Fruit fly (Drosophila melanogaster): ENCODE results near the gene CG14684.

The CG14684 gene

DNA sequence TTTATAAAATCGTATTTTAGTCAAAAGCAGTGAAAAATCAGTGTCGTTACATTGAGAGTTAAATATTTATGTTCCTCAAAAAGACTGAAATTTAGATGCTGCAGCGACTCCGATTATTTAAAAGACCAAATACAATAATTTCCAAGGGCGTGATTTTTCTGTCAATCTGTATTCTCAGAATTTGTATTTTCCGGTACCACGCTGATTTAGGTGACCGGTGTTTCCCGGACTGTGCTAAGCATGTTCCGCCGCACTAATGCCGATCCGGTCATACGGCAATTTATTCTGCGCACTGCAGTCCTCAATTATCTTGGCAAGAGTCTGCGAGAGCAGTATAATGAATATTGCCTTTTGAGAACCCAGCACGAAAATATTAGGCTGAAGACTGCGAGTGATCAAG, at the start of gene CG14684, which contains the start of gene CG31467:
Gene CG14684, plus strand, starts transcription at position 212 of the 400 bp plus-strand sequence.
Gene CG31467, minus strand, starts transcription at position 101 of the 400 bp plus-strand sequence.
- TF ChIP-seq Dfd (GFP tag; optimal IDR thresholded peaks at IDR 0.05), result no peak
- no peak for TF ChIP-seq lola (GFP tag; optimal IDR thresholded peaks at IDR 0.05)
- TF ChIP-seq Rel (GFP tag; optimal IDR thresholded peaks at IDR 0.05), result no peak
- TF ChIP-seq Rel (tag; optimal IDR thresholded peaks at IDR 0.05), result no peak
- no peak for TF ChIP-seq dsf (GFP tag; optimal IDR thresholded peaks at IDR 0.05; ENCODE audit: borderline replicate concordance)
- no peak for TF ChIP-seq fru (GFP tag; optimal IDR thresholded peaks at IDR 0.05)
- TF ChIP-seq woc (GFP tag; optimal IDR thresholded peaks at IDR 0.05), result no peak
- TF ChIP-seq Jra (GFP tag; optimal IDR thresholded peaks at IDR 0.05), result no peak
- no peak for TF ChIP-seq Dif (GFP tag; optimal IDR thresholded peaks at IDR 0.05; ENCODE audit: partially characterized antibody)
- no peak for TF ChIP-seq N (GFP tag; optimal IDR thresholded peaks at IDR 0.05)

DNA sequence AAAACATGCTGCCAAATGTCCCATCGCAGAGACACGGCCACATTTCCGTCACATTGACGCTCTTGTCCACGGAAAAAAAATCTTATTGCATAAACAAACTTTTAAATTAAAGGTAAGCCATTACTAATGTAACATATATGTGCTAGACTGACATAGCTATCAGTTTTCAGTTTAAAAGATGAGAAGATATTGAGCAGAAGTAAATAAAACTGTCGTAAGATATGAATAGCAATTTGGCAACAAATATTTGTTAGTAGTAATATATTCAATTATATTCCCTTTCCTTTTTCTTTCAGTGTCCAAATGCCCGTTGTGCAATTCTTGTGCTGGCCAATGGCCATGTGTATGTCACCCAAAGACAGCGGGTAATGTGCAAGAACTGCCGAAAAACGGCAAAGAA, 48.0 kb upstream of the CG14684 start:
- no peak for TF ChIP-seq CG32264 (GFP tag; optimal IDR thresholded peaks at IDR 0.05)
- TF ChIP-seq OdsH (GFP tag; optimal IDR thresholded peaks at IDR 0.05), result peak; percentile 17
- TF ChIP-seq h (GFP tag; optimal IDR thresholded peaks at IDR 0.05), result peak; percentile 26
- no peak for TF ChIP-seq Rel (GFP tag; optimal IDR thresholded peaks at IDR 0.05)
- no peak for TF ChIP-seq Rel (tag; optimal IDR thresholded peaks at IDR 0.05)
- TF ChIP-seq HLH106 (tag; optimal IDR thresholded peaks at IDR 0.05), result peak; percentile 25
- TF ChIP-seq GATAd (GFP tag; optimal IDR thresholded peaks at IDR 0.05), result no peak
- TF ChIP-seq fru (GFP tag; optimal IDR thresholded peaks at IDR 0.05), result peak; percentile 10
- TF ChIP-seq foxo (GFP tag; optimal IDR thresholded peaks at IDR 0.05), result peak in 1 of 2 experiments; percentile 30

DNA sequence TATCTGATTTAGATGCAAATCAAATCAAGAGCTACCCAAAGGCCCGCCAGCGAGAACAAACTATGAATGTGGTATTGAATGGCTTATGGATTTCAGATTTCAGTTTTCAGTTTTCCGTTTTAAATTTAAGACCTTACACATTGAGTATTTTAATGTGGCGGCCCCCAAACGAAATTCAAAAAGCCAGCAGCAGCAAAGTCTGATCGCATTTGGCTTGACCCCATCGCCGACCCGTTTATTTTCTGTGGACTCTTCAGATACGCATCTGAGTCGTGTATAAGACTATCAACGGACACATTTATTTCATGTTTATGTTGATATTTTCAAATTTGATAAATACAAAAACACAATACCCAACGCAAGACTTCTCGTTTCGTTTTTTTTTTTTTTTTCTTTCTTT, 47.2 kb upstream of the CG14684 start:
- no peak for TF ChIP-seq br (GFP tag; optimal IDR thresholded peaks at IDR 0.05)
- no peak for TF ChIP-seq foxo (GFP tag; optimal IDR thresholded peaks at IDR 0.05)
- no peak for TF ChIP-seq OdsH (GFP tag; optimal IDR thresholded peaks at IDR 0.05)
- no peak for TF ChIP-seq jim (GFP tag; optimal IDR thresholded peaks at IDR 0.05)
- no peak for TF ChIP-seq dmrt93B (GFP tag; optimal IDR thresholded peaks at IDR 0.05)
- TF ChIP-seq HLH106 (tag; optimal IDR thresholded peaks at IDR 0.05), result no peak
- TF ChIP-seq rgr (GFP tag; optimal IDR thresholded peaks at IDR 0.05), result no peak
- no peak for TF ChIP-seq Hr78 (GFP tag; optimal IDR thresholded peaks at IDR 0.05)
- no peak for TF ChIP-seq Abd-B (GFP tag; optimal IDR thresholded peaks at IDR 0.05)
- TF ChIP-seq Sp1 (GFP tag; optimal IDR thresholded peaks at IDR 0.05), result no peak
- TF ChIP-seq CrebA (GFP tag; optimal IDR thresholded peaks at IDR 0.05; ENCODE audit: borderline replicate concordance), result no peak
- TF ChIP-seq Rel (GFP tag; optimal IDR thresholded peaks at IDR 0.05), result no peak
- no peak for TF ChIP-seq Rel (tag; optimal IDR thresholded peaks at IDR 0.05)
- no peak for TF ChIP-seq Mio (GFP tag; optimal IDR thresholded peaks at IDR 0.05)
- no peak for TF ChIP-seq sage (GFP tag; optimal IDR thresholded peaks at IDR 0.05)

DNA sequence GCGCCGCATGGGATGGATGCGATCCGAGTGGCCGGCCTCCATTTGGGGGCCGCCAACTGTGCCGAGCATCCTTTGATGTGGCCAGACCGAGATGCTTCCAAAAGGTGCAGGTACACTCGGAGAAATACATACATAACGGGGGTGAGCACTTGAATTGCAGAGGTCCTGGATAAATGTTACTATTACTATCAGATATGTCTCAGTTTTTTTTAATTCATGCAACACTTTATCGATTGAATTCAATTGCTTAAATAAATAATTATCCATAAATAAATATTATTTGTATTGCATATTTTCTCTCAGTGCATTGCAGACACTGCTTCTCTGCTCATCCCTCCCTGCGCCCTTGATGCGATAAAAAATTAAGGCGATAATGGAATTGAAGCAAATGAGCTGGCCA, 45.7 kb upstream of the CG14684 start:
- TF ChIP-seq sage (GFP tag; optimal IDR thresholded peaks at IDR 0.05) (peak; percentile 42), Sp1 (GFP tag; optimal IDR thresholded peaks at IDR 0.05) (peak; percentile 72), psq (GFP tag; optimal IDR thresholded peaks at IDR 0.05) (peak; percentile 51), OdsH (GFP tag; optimal IDR thresholded peaks at IDR 0.05) (peak; percentile 72), dmrt93B (GFP tag; optimal IDR thresholded peaks at IDR 0.05) (peak; percentile 46), CG9705 (GFP tag; optimal IDR thresholded peaks at IDR 0.05) (peak; percentile 27), woc (GFP tag; optimal IDR thresholded peaks at IDR 0.05) (peak; percentile 35), br (GFP tag; optimal IDR thresholded peaks at IDR 0.05) (peak; percentile 32), Hnf4 (GFP tag; optimal IDR thresholded peaks at IDR 0.05) (peak; percentile 33), rgr (GFP tag; optimal IDR thresholded peaks at IDR 0.05) (peak; percentile 69), HLH106 (tag; optimal IDR thresholded peaks at IDR 0.05) (peak; percentile 72), foxo (GFP tag; optimal IDR thresholded peaks at IDR 0.05) (peak in 1 of 2 experiments; percentile 75), ey (GFP tag; optimal IDR thresholded peaks at IDR 0.05) (peak; percentile 52), Jra (GFP tag; optimal IDR thresholded peaks at IDR 0.05) (no peak), Rel (GFP tag; optimal IDR thresholded peaks at IDR 0.05) (no peak), Rel (tag; optimal IDR thresholded peaks at IDR 0.05) (no peak), jim (GFP tag; optimal IDR thresholded peaks at IDR 0.05) (no peak), h (GFP tag; optimal IDR thresholded peaks at IDR 0.05) (peak; percentile 67), brk (GFP tag; optimal IDR thresholded peaks at IDR 0.05) (no peak), fru (GFP tag; optimal IDR thresholded peaks at IDR 0.05) (peak; percentile 70)

DNA sequence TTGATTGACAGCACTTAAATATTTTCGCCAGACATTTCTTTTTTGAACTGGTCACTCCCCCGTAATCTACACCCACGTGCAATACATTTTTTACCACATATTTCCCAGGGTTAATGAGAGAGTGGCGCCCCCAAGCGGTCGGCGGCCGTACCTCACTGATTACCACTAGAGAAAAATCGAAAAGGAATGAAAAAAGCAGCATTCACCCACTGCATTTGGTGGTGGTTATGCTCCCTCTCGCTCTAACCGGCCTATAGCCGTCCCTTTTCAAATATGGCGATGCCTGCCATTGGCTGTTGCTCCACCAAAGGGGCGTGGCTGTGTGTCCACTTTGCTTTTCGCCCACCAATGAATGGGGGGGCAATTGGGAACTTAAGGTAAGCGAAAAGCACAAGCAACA, 41.8 kb upstream of the CG14684 start:
- no peak for TF ChIP-seq tai (GFP tag; optimal IDR thresholded peaks at IDR 0.05)
- no peak for TF ChIP-seq Sp1 (GFP tag; optimal IDR thresholded peaks at IDR 0.05)
- no peak for TF ChIP-seq Dfd (GFP tag; optimal IDR thresholded peaks at IDR 0.05)
- TF ChIP-seq dsf (GFP tag; optimal IDR thresholded peaks at IDR 0.05; ENCODE audit: borderline replicate concordance), result no peak
- TF ChIP-seq h (GFP tag; optimal IDR thresholded peaks at IDR 0.05), result no peak
- TF ChIP-seq N (GFP tag; optimal IDR thresholded peaks at IDR 0.05), result no peak
- no peak for TF ChIP-seq lola (GFP tag; optimal IDR thresholded peaks at IDR 0.05)
- peak; percentile 39 for TF ChIP-seq Vsx2 (GFP tag; optimal IDR thresholded peaks at IDR 0.05; ENCODE audit: partially characterized antibody)
- no peak for TF ChIP-seq pan (optimal IDR thresholded peaks at IDR 0.05)
- no peak for TF ChIP-seq Rel (GFP tag; optimal IDR thresholded peaks at IDR 0.05)
- TF ChIP-seq Rel (tag; optimal IDR thresholded peaks at IDR 0.05), result peak; percentile 17
- no peak for TF ChIP-seq Jra (GFP tag; optimal IDR thresholded peaks at IDR 0.05)
- no peak for TF ChIP-seq rgr (GFP tag; optimal IDR thresholded peaks at IDR 0.05)
- TF ChIP-seq foxo (GFP tag; optimal IDR thresholded peaks at IDR 0.05), result peak in 1 of 2 experiments; percentile 1
- no peak for TF ChIP-seq sage (GFP tag; optimal IDR thresholded peaks at IDR 0.05)
- TF ChIP-seq Abd-B (GFP tag; optimal IDR thresholded peaks at IDR 0.05), result no peak
- no peak for TF ChIP-seq Hr83 (GFP tag; optimal IDR thresholded peaks at IDR 0.05; ENCODE audit: poor library complexity, severe bottlenecking)
- no peak for TF ChIP-seq fru (GFP tag; optimal IDR thresholded peaks at IDR 0.05)
- no peak for TF ChIP-seq jim (GFP tag; optimal IDR thresholded peaks at IDR 0.05)
- no peak for TF ChIP-seq Mio (GFP tag; optimal IDR thresholded peaks at IDR 0.05)
- TF ChIP-seq OdsH (GFP tag; optimal IDR thresholded peaks at IDR 0.05), result peak; percentile 5
- TF ChIP-seq Hr78 (GFP tag; optimal IDR thresholded peaks at IDR 0.05), result no peak
- TF ChIP-seq HLH106 (tag; optimal IDR thresholded peaks at IDR 0.05), result no peak
- TF ChIP-seq CrebA (GFP tag; optimal IDR thresholded peaks at IDR 0.05; ENCODE audit: borderline replicate concordance), result no peak
- no peak for TF ChIP-seq Hnf4 (GFP tag; optimal IDR thresholded peaks at IDR 0.05)
- TF ChIP-seq psq (GFP tag; optimal IDR thresholded peaks at IDR 0.05), result peak; percentile 11
- no peak for TF ChIP-seq dmrt93B (GFP tag; optimal IDR thresholded peaks at IDR 0.05)
- TF ChIP-seq Dif (GFP tag; optimal IDR thresholded peaks at IDR 0.05; ENCODE audit: partially characterized antibody), result peak; percentile 20
- TF ChIP-seq GATAd (GFP tag; optimal IDR thresholded peaks at IDR 0.05), result no peak
- TF ChIP-seq br (GFP tag; optimal IDR thresholded peaks at IDR 0.05), result peak; percentile 17
- TF ChIP-seq CG32264 (GFP tag; optimal IDR thresholded peaks at IDR 0.05), result no peak

All from whole organism, wandering third instar larva.